Worm (Caenorhabditis elegans) whole organism, early embryonic: ENCODE data around the gene polg-1.
A peak's percentile ranks its signal among the peaks of the same experiment; 100 is the strongest.

Experiments used
- B0310.2 ChIP-seq: sonication (generic microtip); optimal IDR thresholded peaks from 2 replicates; lab custom pipeline; 2016; ENCODE audit warnings: mild to moderate bottlenecking, missing genetic modification characterization, missing compliant biosample characterization
- F13C5.2 ChIP-seq: sonication (generic microtip); optimal IDR thresholded peaks from 2 replicates; lab custom pipeline; 2017; ENCODE audit warnings: mild to moderate bottlenecking, missing genetic modification characterization, inconsistent platforms, missing compliant biosample characterization
- aly-1 ChIP-seq: sonication (generic microtip); optimal IDR thresholded peaks from 2 replicates; lab custom pipeline; 2016; ENCODE audit warnings: missing genetic modification characterization, missing compliant biosample characterization
- ama-1 ChIP-seq: fragments of 150-350 bp; optimal IDR thresholded peaks from 2 replicates; lab custom pipeline; 2014
- ceh-13 ChIP-seq: fragments of 200-800 bp; sonication (Bioruptor generic); optimal IDR thresholded peaks from 2 replicates; lab custom pipeline; 2018; ENCODE audit warnings: mild to moderate bottlenecking, missing genetic modification characterization, missing compliant biosample characterization
- ceh-36 ChIP-seq: sonication (generic microtip); optimal IDR thresholded peaks from 2 replicates; lab custom pipeline; 2016; ENCODE audit warnings: missing genetic modification characterization, inconsistent platforms, missing compliant biosample characterization
- ets-7 ChIP-seq: sonication (generic microtip); optimal IDR thresholded peaks from 2 replicates; lab custom pipeline; 2016; ENCODE audit warnings: missing genotype, missing genetic modification characterization, missing compliant biosample characterization
- flt-1 ChIP-seq: fragments of 200-800 bp; sonication (Bioruptor generic); IDR thresholded peaks from 2 replicates; pipeline ENCODE4 v1.3.6; 2022; ENCODE audit warnings: missing genetic modification characterization, missing compliant biosample characterization
- hmbx-1 ChIP-seq: sonication (generic microtip); optimal IDR thresholded peaks from 2 replicates; lab custom pipeline; 2016; ENCODE audit warnings: mild to moderate bottlenecking, missing genetic modification characterization, missing compliant biosample characterization
- hmg-4 ChIP-seq: fragments of 200-800 bp; sonication (Bioruptor generic); optimal IDR thresholded peaks from 2 replicates; lab custom pipeline; 2018; ENCODE audit warnings: mild to moderate bottlenecking, missing genetic modification characterization, missing compliant biosample characterization
- hnd-1 ChIP-seq: sonication (generic microtip); optimal IDR thresholded peaks from 2 replicates; lab custom pipeline; 2016; ENCODE audit warnings: missing genetic modification characterization, missing compliant biosample characterization
- pes-1 ChIP-seq: fragments of 200-800 bp; sonication (Bioruptor generic); IDR thresholded peaks from 2 replicates; pipeline ENCODE4 v1.3.6; 2022; ENCODE audit warnings: missing genetic modification reagents, missing genetic modification characterization, missing compliant biosample characterization
- scrt-1 ChIP-seq: fragments of 200-800 bp; sonication (Bioruptor generic); IDR thresholded peaks from 2 replicates; pipeline ENCODE4 v1.3.6; 2022; ENCODE audit warnings: missing genetic modification characterization, missing compliant biosample characterization
- sea-1 ChIP-seq: fragments of 200-800 bp; sonication (Bioruptor generic); conservative IDR thresholded peaks from 2 replicates; pipeline ENCODE4 v1.3.6; 2022; ENCODE audit warnings: missing genetic modification characterization, missing compliant biosample characterization
- tbx-11 ChIP-seq: fragments of 200-800 bp; sonication (Bioruptor generic); IDR thresholded peaks from 2 replicates; pipeline ENCODE4 v1.3.6; 2022; ENCODE audit warnings: missing genetic modification characterization, missing compliant biosample characterization
- tbx-37 ChIP-seq: fragments of 200-800 bp; sonication (Bioruptor generic); conservative IDR thresholded peaks from 2 replicates; pipeline ENCODE4 v1.3.6; 2022; ENCODE audit warnings: missing genetic modification reagents, missing genetic modification characterization, missing compliant biosample characterization
- tra-4 ChIP-seq: sonication (generic microtip); optimal IDR thresholded peaks from 2 replicates; lab custom pipeline; 2017; ENCODE audit warnings: missing genetic modification characterization, missing compliant biosample characterization

polg-1 gene

ce11 chrII:12199912-12200637 is at the start of gene polg-1:
polg-1 (minus strand) TSS chrII:12199962.
- TF ChIP-seq ama-1 (lab: Kevin White, UChicago) = no peak

ce11 chrII:12249042-12249441 is 49.3 kb upstream of the polg-1 start, which contains the start of gene tag-276:
tag-276 (minus strand) TSS chrII:12249142.
- TF ChIP-seq tbx-37 (GFP tag; lab: Robert Waterston, UW) = no peak
- TF ChIP-seq hmbx-1 (tag; lab: Kevin White, UChicago) = no peak
- TF ChIP-seq scrt-1 (GFP tag; lab: Robert Waterston, UW) = no peak
- TF ChIP-seq hnd-1 = no peak
- TF ChIP-seq ceh-13 (GFP tag; lab: Kevin White, UChicago) = no peak
- TF ChIP-seq tra-4 (tag; lab: Kevin White, UChicago) = no peak

ce11 chrII:12242551-12242950 is 42.8 kb upstream of the polg-1 start, which contains the start of gene Y57A10A.24:
Y57A10A.24 (plus strand) TSS chrII:12242946.
- TF ChIP-seq ama-1 (lab: Kevin White, UChicago) (no peak), scrt-1 (GFP tag; lab: Robert Waterston, UW) (peak; percentile 34; the same call in 1 of the 2 replicates), hmbx-1 (tag; lab: Kevin White, UChicago) (no peak), B0310.2 (tag; lab: Kevin White, UChicago) (no peak), ets-7 (tag; lab: Kevin White, UChicago) (no peak), pes-1 (no peak)

ce11 chrII:12241792-12242191 is 42.0 kb upstream of the polg-1 start:
- TF ChIP-seq hmg-4 (GFP tag; lab: Kevin White, UChicago) = no peak
- no peak for TF ChIP-seq flt-1 (GFP tag; lab: Robert Waterston, UW)
- no peak for TF ChIP-seq hmbx-1 (tag; lab: Kevin White, UChicago)
- TF ChIP-seq pes-1 = no peak
- TF ChIP-seq tbx-11 (GFP tag; lab: Robert Waterston, UW) = no peak
- TF ChIP-seq ama-1 (lab: Kevin White, UChicago) = no peak
- no peak for TF ChIP-seq ceh-36 (tag; lab: Kevin White, UChicago)
- no peak for TF ChIP-seq B0310.2 (tag; lab: Kevin White, UChicago)
- TF ChIP-seq tra-4 (tag; lab: Kevin White, UChicago) = no peak
- no peak for TF ChIP-seq scrt-1 (GFP tag; lab: Robert Waterston, UW)
- TF ChIP-seq sea-1 (GFP tag; lab: Robert Waterston, UW) = no peak
- TF ChIP-seq ets-7 (tag; lab: Kevin White, UChicago) = no peak

ce11 chrII:12240088-12240487 is 40.3 kb upstream of the polg-1 start, which contains the start of gene txdc-12.1:
txdc-12.1 (plus strand) TSS chrII:12240388.
- TF ChIP-seq F13C5.2 (no peak), ceh-36 (tag; lab: Kevin White, UChicago) (peak; percentile 68), hmbx-1 (tag; lab: Kevin White, UChicago) (no peak), pes-1 (no peak)

- TF ChIP-seq scrt-1 (GFP tag; lab: Robert Waterston, UW) = no peak
- no peak for TF ChIP-seq ets-7 (tag; lab: Kevin White, UChicago)
- TF ChIP-seq pes-1 = no peak
- TF ChIP-seq aly-1 (tag; lab: Kevin White, UChicago) = no peak
- TF ChIP-seq B0310.2 (tag; lab: Kevin White, UChicago) = no peak
- TF ChIP-seq sea-1 (GFP tag; lab: Robert Waterston, UW) = no peak
- TF ChIP-seq tra-4 (tag; lab: Kevin White, UChicago) = no peak
- no peak for TF ChIP-seq hmg-4 (GFP tag; lab: Kevin White, UChicago)
- TF ChIP-seq hmbx-1 (tag; lab: Kevin White, UChicago) = no peak
- no peak for TF ChIP-seq tbx-11 (GFP tag; lab: Robert Waterston, UW)
- no peak for TF ChIP-seq ceh-36 (tag; lab: Kevin White, UChicago)
- TF ChIP-seq ceh-13 (GFP tag; lab: Kevin White, UChicago) = no peak
Observed at ce11 chrII:12239449-12239848, 39.7 kb upstream of the polg-1 start.

- TF ChIP-seq ceh-13 (GFP tag; lab: Kevin White, UChicago) (no peak), tra-4 (tag; lab: Kevin White, UChicago) (no peak), ets-7 (tag; lab: Kevin White, UChicago) (no peak), tbx-11 (GFP tag; lab: Robert Waterston, UW) (no peak), flt-1 (GFP tag; lab: Robert Waterston, UW) (no peak), tbx-37 (GFP tag; lab: Robert Waterston, UW) (no peak), pes-1 (no peak), ama-1 (lab: Kevin White, UChicago) (no peak)
Observed at ce11 chrII:12237555-12237954, 37.8 kb upstream of the polg-1 start.

- TF ChIP-seq ets-7 (tag; lab: Kevin White, UChicago) (no peak), pes-1 (no peak), scrt-1 (GFP tag; lab: Robert Waterston, UW) (no peak), ceh-13 (GFP tag; lab: Kevin White, UChicago) (no peak), F13C5.2 (no peak), hnd-1 (no peak), ceh-36 (tag; lab: Kevin White, UChicago) (no peak), tbx-11 (GFP tag; lab: Robert Waterston, UW) (no peak), flt-1 (GFP tag; lab: Robert Waterston, UW) (no peak), hmg-4 (GFP tag; lab: Kevin White, UChicago) (no peak), sea-1 (GFP tag; lab: Robert Waterston, UW) (no peak), B0310.2 (tag; lab: Kevin White, UChicago) (no peak), aly-1 (tag; lab: Kevin White, UChicago) (no peak), ama-1 (lab: Kevin White, UChicago) (no peak)
Observed at ce11 chrII:12228005-12228404, 28.2 kb upstream of the polg-1 start, which contains the start of gene sinh-1. sinh-1 (plus strand) TSS chrII:12228305.
